Worm (Caenorhabditis elegans) whole organism, L4 larva: ENCODE measurements around the gene ZK262.9.

Source experiments
- D1046.2 ChIP-seq: fragments of 200-800 bp; sonication (Bioruptor generic); IDR thresholded peaks from 2 replicates; pipeline ENCODE4 v1.3.6; 2022; ENCODE audit warnings: missing genetic modification characterization, missing compliant biosample characterization
- F10B5.3 ChIP-seq: sonication (generic microtip); optimal IDR thresholded peaks from 2 replicates; lab custom pipeline; 2016; ENCODE audit warnings: mild to moderate bottlenecking, missing genetic modification characterization, missing compliant biosample characterization
- F37D6.2 ChIP-seq: sonication (generic microtip); optimal IDR thresholded peaks from 2 replicates; lab custom pipeline; 2016; ENCODE audit warnings: mild to moderate bottlenecking, missing genetic modification characterization, missing compliant biosample characterization
- F49E8.2 ChIP-seq: sonication (generic microtip); optimal IDR thresholded peaks from 2 replicates; lab custom pipeline; 2016; ENCODE audit warnings: missing compliant biosample characterization, mild to moderate bottlenecking, missing genetic modification characterization, borderline replicate concordance
- R02D3.7 ChIP-seq: fragments of 150-350 bp; sonication (generic microtip); optimal IDR thresholded peaks from 3 replicates; lab custom pipeline; 2014; ENCODE audit warnings: missing biosample characterization, missing genetic modification characterization
- Y5F2A.4 ChIP-seq: fragments of 200-800 bp; sonication (Bioruptor generic); optimal IDR thresholded peaks from 2 replicates; lab custom pipeline; 2018; ENCODE audit warnings: mild to moderate bottlenecking, missing genetic modification characterization, missing compliant biosample characterization
- aha-1 ChIP-seq: fragments of 150-350 bp; peaks from one replicate; lab custom pipeline; 2014; ENCODE audit warnings: missing biosample characterization, missing genetic modification characterization
- attf-4 ChIP-seq: sonication (generic microtip); optimal IDR thresholded peaks from 3 replicates; lab custom pipeline; 2017; ENCODE audit warnings: missing biosample characterization, missing genetic modification characterization
- ceh-20 ChIP-seq: fragments of 200-800 bp; sonication (Bioruptor generic); IDR thresholded peaks from 2 replicates; pipeline ENCODE4 v1.3.6; 2022; ENCODE audit warnings: missing genetic modification reagents, missing genetic modification characterization, missing compliant biosample characterization
- ceh-44 ChIP-seq: fragments of 200-800 bp; sonication (Bioruptor generic); IDR thresholded peaks from 2 replicates; pipeline ENCODE4 v1.3.6; 2022; ENCODE audit warnings: missing genetic modification reagents, missing genetic modification characterization, missing compliant biosample characterization
- ceh-62 ChIP-seq: sonication (generic microtip); optimal IDR thresholded peaks from 2 replicates; lab custom pipeline; 2017; ENCODE audit warnings: missing biosample characterization, missing genetic modification characterization
- ceh-82 ChIP-seq: sonication (generic microtip); optimal IDR thresholded peaks from 2 replicates; lab custom pipeline; 2017; ENCODE audit warnings: missing biosample characterization, missing genetic modification characterization
- ces-1 ChIP-seq: fragments of 150-350 bp; sonication (generic microtip); optimal IDR thresholded peaks from 4 replicates; lab custom pipeline; 2014; ENCODE audit warnings: missing biosample characterization, missing genetic modification reagents, missing genetic modification characterization
- cey-2 ChIP-seq: sonication (generic microtip); optimal IDR thresholded peaks from 3 replicates; lab custom pipeline; 2017; ENCODE audit warnings: missing genetic modification characterization, mild to moderate bottlenecking, missing compliant biosample characterization, antibody characterized with exemption, borderline replicate concordance; ENCODE audit not compliant: insufficient read depth
- daf-19 ChIP-seq: fragments of 200-800 bp; sonication (Bioruptor generic); conservative IDR thresholded peaks from 2 replicates; pipeline ENCODE4 v1.3.6; 2022; ENCODE audit warnings: missing genetic modification characterization, missing compliant biosample characterization
- dmd-6 ChIP-seq: fragments of 200-800 bp; sonication (Bioruptor generic); IDR thresholded peaks from 2 replicates; pipeline ENCODE4 v1.3.6; 2022; ENCODE audit warnings: missing genetic modification reagents, missing genetic modification characterization, missing compliant biosample characterization
- fkh-10 ChIP-seq: fragments of 150-350 bp; optimal IDR thresholded peaks from 2 replicates; lab custom pipeline; 2014; ENCODE audit warnings: missing biosample characterization, missing genetic modification reagents, missing genetic modification characterization
- fos-1 ChIP-seq: fragments of 150-350 bp; optimal IDR thresholded peaks from 2 replicates; lab custom pipeline; 2014; ENCODE audit warnings: missing biosample characterization, missing genetic modification characterization
- gei-8 ChIP-seq: fragments of 200-800 bp; sonication (Bioruptor generic); optimal IDR thresholded peaks from 2 replicates; lab custom pipeline; 2018; ENCODE audit warnings: mild to moderate bottlenecking, missing genetic modification characterization, missing compliant biosample characterization
- hif-1 ChIP-seq, 2 experiments: sonication (generic microtip); optimal IDR thresholded peaks; 2 replicates each; lab custom pipeline; 2016 to 2017; ENCODE audit warnings: missing compliant biosample characterization in 2 of 2, missing genetic modification characterization in 2 of 2, missing genetic modification reagents in 2 of 2, missing genotype in 2 of 2, mild to moderate bottlenecking in 1 of 2
- hlh-11 ChIP-seq: fragments of 200-800 bp; sonication (Bioruptor generic); optimal IDR thresholded peaks from 2 replicates; lab custom pipeline; 2018; ENCODE audit warnings: mild to moderate bottlenecking, missing genetic modification characterization, missing compliant biosample characterization
- hlh-30 ChIP-seq: sonication (generic microtip); optimal IDR thresholded peaks from 2 replicates; lab custom pipeline; 2017; ENCODE audit warnings: antibody characterized with exemption, mild to moderate bottlenecking, missing genetic modification characterization, missing compliant biosample characterization; ENCODE audit not compliant: insufficient read depth
- hmg-1.1 ChIP-seq: fragments of 200-800 bp; sonication (Bioruptor generic); IDR thresholded peaks from 2 replicates; pipeline ENCODE4 v1.3.6; 2022; ENCODE audit warnings: missing genetic modification reagents, missing genetic modification characterization, missing compliant biosample characterization
- lin-1 ChIP-seq: fragments of 200-800 bp; sonication (Bioruptor generic); IDR thresholded peaks from 2 replicates; pipeline ENCODE4 v1.3.6; 2022; ENCODE audit warnings: missing genetic modification reagents, missing genetic modification characterization, missing compliant biosample characterization
- lin-29 ChIP-seq: fragments of 200-800 bp; sonication (Bioruptor generic); IDR thresholded peaks from 2 replicates; pipeline ENCODE4 v1.3.6; 2022; ENCODE audit warnings: missing genetic modification reagents, missing genetic modification characterization, missing compliant biosample characterization
- lin-38 ChIP-seq: fragments of 200-800 bp; sonication (Bioruptor generic); IDR thresholded peaks from 2 replicates; pipeline ENCODE4 v1.3.6; 2022; ENCODE audit warnings: missing genetic modification reagents, missing genetic modification characterization, missing compliant biosample characterization
- lsy-2 ChIP-seq, 2 experiments: fragments of 150-350 bp in 1 of 2; sonication (generic microtip) in 1 of 2; optimal IDR thresholded peaks; 2 replicates each; lab custom pipeline; 2014 to 2017; ENCODE audit warnings: missing biosample characterization in 2 of 2, missing genetic modification characterization in 2 of 2
- mdt-29 ChIP-seq: fragments of 200-800 bp; sonication (Bioruptor generic); IDR thresholded peaks from 2 replicates; pipeline ENCODE4 v1.3.6; 2022; ENCODE audit warnings: missing genetic modification reagents, missing genetic modification characterization, missing compliant biosample characterization
- mep-1 ChIP-seq: fragments of 150-350 bp; sonication (generic microtip); optimal IDR thresholded peaks from 3 replicates; lab custom pipeline; 2014; ENCODE audit warnings: missing biosample characterization, missing genetic modification characterization
- mes-2 ChIP-seq: sonication (generic microtip); optimal IDR thresholded peaks from 2 replicates; lab custom pipeline; 2016; ENCODE audit warnings: missing genotype, mild to moderate bottlenecking, missing genetic modification characterization, missing compliant biosample characterization; ENCODE audit not compliant: poor library complexity, severe bottlenecking
- mxl-3 ChIP-seq: fragments of 200-800 bp; sonication (Bioruptor generic); optimal IDR thresholded peaks from 2 replicates; lab custom pipeline; 2018; ENCODE audit warnings: mild to moderate bottlenecking, missing genetic modification characterization, missing compliant biosample characterization
- nhr-11 ChIP-seq: fragments of 150-350 bp; optimal IDR thresholded peaks from 2 replicates; lab custom pipeline; 2014; ENCODE audit warnings: missing biosample characterization, missing genetic modification characterization
- nhr-111 ChIP-seq: fragments of 200-800 bp; sonication (Bioruptor generic); optimal IDR thresholded peaks from 2 replicates; lab custom pipeline; 2018; ENCODE audit warnings: mild to moderate bottlenecking, missing genetic modification characterization, missing compliant biosample characterization
- nhr-28 ChIP-seq: fragments of 150-350 bp; optimal IDR thresholded peaks from 2 replicates; lab custom pipeline; 2014; ENCODE audit warnings: missing biosample characterization, missing genetic modification characterization
- nhr-48 ChIP-seq: sonication (generic microtip); optimal IDR thresholded peaks from 2 replicates; lab custom pipeline; 2016; ENCODE audit warnings: mild to moderate bottlenecking, missing genetic modification characterization, missing compliant biosample characterization
- nhr-76 ChIP-seq: fragments of 150-350 bp; optimal IDR thresholded peaks from 2 replicates; lab custom pipeline; 2014; ENCODE audit warnings: missing biosample characterization, missing genetic modification characterization
- nhr-77 ChIP-seq: fragments of 150-350 bp; optimal IDR thresholded peaks from 2 replicates; lab custom pipeline; 2014; ENCODE audit warnings: missing biosample characterization, missing genetic modification characterization
- pha-4 ChIP-seq, 2 experiments: fragments of 150-350 bp in 1 of 2; fragments of 200-800 bp in 1 of 2; sonication (Bioruptor generic) in 1 of 2; IDR thresholded peaks in 1 of 2; optimal IDR thresholded peaks in 1 of 2; 2 replicates each; pipeline versions ENCODE4 v1.3.6 to Lab custom; 2014 to 2022; ENCODE audit warnings: missing genetic modification characterization in 2 of 2, missing genetic modification reagents in 2 of 2, missing biosample characterization in 1 of 2, missing compliant biosample characterization in 1 of 2
- pqm-1 ChIP-seq: sonication (generic microtip); optimal IDR thresholded peaks from 2 replicates; lab custom pipeline; 2017; ENCODE audit warnings: missing biosample characterization, missing genetic modification characterization
- rbr-2 ChIP-seq: sonication (generic microtip); optimal IDR thresholded peaks from 2 replicates; lab custom pipeline; 2016; ENCODE audit warnings: missing genotype, missing genetic modification characterization, missing compliant biosample characterization
- set-16 ChIP-seq: fragments of 200-800 bp; sonication (Bioruptor generic); IDR thresholded peaks from 2 replicates; pipeline ENCODE4 v1.3.6; 2022; ENCODE audit warnings: missing genetic modification reagents, missing genetic modification characterization, missing compliant biosample characterization
- snpc-4 ChIP-seq: fragments of 150-350 bp; optimal IDR thresholded peaks from 2 replicates; lab custom pipeline; 2014; ENCODE audit warnings: missing biosample characterization, missing genetic modification characterization
- spr-1 ChIP-seq: sonication (generic microtip); optimal IDR thresholded peaks from 2 replicates; lab custom pipeline; 2016; ENCODE audit warnings: mild to moderate bottlenecking, missing genetic modification characterization, missing compliant biosample characterization
- tra-1 ChIP-seq: fragments of 200-800 bp; sonication (Bioruptor generic); IDR thresholded peaks from 2 replicates; pipeline ENCODE4 v1.3.6; 2022; ENCODE audit warnings: missing genetic modification reagents, missing genetic modification characterization, missing compliant biosample characterization
- unc-39 ChIP-seq: sonication (generic microtip); optimal IDR thresholded peaks from 2 replicates; lab custom pipeline; 2017; ENCODE audit warnings: missing biosample characterization, missing genetic modification characterization
- unc-62 ChIP-seq, 3 experiments: fragments of 150-350 bp in 1 of 3; sonication (generic microtip); optimal IDR thresholded peaks in 2 of 3; peaks in 1 of 3; 1 replicate in 1 of 3; 2 replicates in 2 of 3; lab custom pipeline; 2014 to 2017; ENCODE audit warnings: missing biosample characterization in 3 of 3, missing genetic modification characterization in 3 of 3, missing genetic modification reagents in 3 of 3, missing genotype in 1 of 3
- vab-7 ChIP-seq: fragments of 200-800 bp; sonication (Bioruptor generic); IDR thresholded peaks from 2 replicates; pipeline ENCODE4 v1.3.6; 2022; ENCODE audit warnings: missing genetic modification reagents, missing genetic modification characterization, missing compliant biosample characterization
- zfp-2 ChIP-seq: sonication (generic microtip); optimal IDR thresholded peaks from 2 replicates; lab custom pipeline; 2016; ENCODE audit warnings: mild to moderate bottlenecking, missing genetic modification characterization, missing compliant biosample characterization
- zip-2 ChIP-seq: fragments of 150-350 bp; optimal IDR thresholded peaks from 2 replicates; lab custom pipeline; 2014; ENCODE audit warnings: missing biosample characterization, missing genetic modification characterization
- ztf-11 ChIP-seq: fragments of 150-350 bp; optimal IDR thresholded peaks from 2 replicates; lab custom pipeline; 2014; ENCODE audit warnings: missing biosample characterization, missing genetic modification characterization
- ztf-7 ChIP-seq: fragments of 150-350 bp; optimal IDR thresholded peaks from 2 replicates; lab custom pipeline; 2014; ENCODE audit warnings: missing biosample characterization, missing genetic modification characterization

The ZK262.9 gene

ce11 chrV:18412351-18412750, 27.2 kb upstream of the ZK262.9 start:
- TF ChIP-seq lin-38 = no peak
- TF ChIP-seq hmg-1.1 = no peak
- TF ChIP-seq lin-1 (GFP tag; lab: Robert Waterston, UW) = 0 out of 2 replicates have a peak, but pooled peaks have one; percentile 50
- no peak for TF ChIP-seq F10B5.3 (tag; lab: Kevin White, UChicago)
- TF ChIP-seq ceh-82 = no peak
- TF ChIP-seq nhr-77 (tag; lab: Kevin White, UChicago) = no peak
- 0 out of 2 replicates have a peak, but pooled peaks have one; percentile 26 for TF ChIP-seq tra-1 (GFP tag; lab: Robert Waterston, UW)
- no peak for TF ChIP-seq spr-1 (tag; lab: Kevin White, UChicago)
- no peak for TF ChIP-seq set-16 (GFP tag; lab: Robert Waterston, UW)
- TF ChIP-seq lsy-2 (tag; optimal IDR thresholded peaks at IDR 0.05; lab: Kevin White, UChicago) = no peak
- TF ChIP-seq mep-1 = no peak
- TF ChIP-seq nhr-111 (GFP tag; lab: Kevin White, UChicago) = no peak
- no peak for TF ChIP-seq fos-1
- no peak for TF ChIP-seq pqm-1 (tag; lab: Kevin White, UChicago)
- no peak for TF ChIP-seq nhr-28
- TF ChIP-seq cey-2 (tag; lab: Kevin White, UChicago) = no peak
- TF ChIP-seq ceh-44 (GFP tag; lab: Robert Waterston, UW) = no peak
- no peak for TF ChIP-seq gei-8 (GFP tag; lab: Kevin White, UChicago)
- TF ChIP-seq ztf-11 (tag; lab: Kevin White, UChicago) = no peak
- no peak for TF ChIP-seq Y5F2A.4 (GFP tag; lab: Kevin White, UChicago)
- TF ChIP-seq vab-7 = peak; percentile 65; the same call in 1 of the 2 replicates
- no peak for TF ChIP-seq attf-4 (tag; lab: Kevin White, UChicago)
- TF ChIP-seq snpc-4 (tag; lab: Kevin White, UChicago) = no peak
- TF ChIP-seq hlh-30 (tag; lab: Kevin White, UChicago) = no peak
- TF ChIP-seq mes-2 = no peak
- no peak; the same call in 1 of the 2 replicates for TF ChIP-seq pha-4 (GFP tag; IDR thresholded peaks at IDR 0.05; lab: Robert Waterston, UW)
- no peak for TF ChIP-seq pha-4 (tag; optimal IDR thresholded peaks at IDR 0.05; lab: Kevin White, UChicago)
- TF ChIP-seq R02D3.7 (tag; lab: Kevin White, UChicago) = no peak
- TF ChIP-seq ceh-20 (GFP tag; lab: Robert Waterston, UW) = 0 out of 2 replicates have a peak, but pooled peaks have one; percentile 40
- no peak for TF ChIP-seq F37D6.2
- TF ChIP-seq aha-1 = no peak
- no peak for TF ChIP-seq nhr-48 (tag; lab: Kevin White, UChicago)
- TF ChIP-seq daf-19 (GFP tag; lab: Robert Waterston, UW) = no peak
- TF ChIP-seq zip-2 (tag; lab: Kevin White, UChicago) = no peak
- TF ChIP-seq fkh-10 (GFP tag; lab: Kevin White, UChicago) = no peak
- peak; percentile 0 for TF ChIP-seq hlh-11 (tag; lab: Kevin White, UChicago)
- TF ChIP-seq unc-62 (GFP tag; optimal IDR thresholded peaks at IDR 0.05 in 1 of 2; lab: Kevin White, UChicago) = no peak
- TF ChIP-seq unc-62 (tag; optimal IDR thresholded peaks at IDR 0.05; lab: Kevin White, UChicago) = no peak
- no peak for TF ChIP-seq unc-39
- TF ChIP-seq mxl-3 = no peak
- no peak for TF ChIP-seq lin-29 (GFP tag; lab: Robert Waterston, UW)
- TF ChIP-seq mdt-29 (GFP tag; lab: Robert Waterston, UW) = no peak
- no peak for TF ChIP-seq nhr-76 (tag; lab: Kevin White, UChicago)
- peak; percentile 10 for TF ChIP-seq F49E8.2 (tag; lab: Kevin White, UChicago)
- no peak for TF ChIP-seq ceh-62 (tag; lab: Kevin White, UChicago)
- TF ChIP-seq nhr-11 (tag; lab: Kevin White, UChicago) = no peak
- TF ChIP-seq hif-1 (tag; optimal IDR thresholded peaks at IDR 0.05; lab: Kevin White, UChicago) = no peak
- no peak for TF ChIP-seq ces-1
- no peak for TF ChIP-seq zfp-2 (tag; lab: Kevin White, UChicago)
- TF ChIP-seq dmd-6 = peak; percentile 36; the same call in 1 of the 2 replicates
- TF ChIP-seq ztf-7 (tag; lab: Kevin White, UChicago) = no peak
- TF ChIP-seq rbr-2 (tag; lab: Kevin White, UChicago) = no peak
- no peak for TF ChIP-seq D1046.2 (GFP tag; lab: Robert Waterston, UW)
